Worm (Caenorhabditis elegans) whole organism, young adult: ENCODE data around the gene K08H2.5.

Experiments
- Y95B8A.8 ChIP-seq: fragments of 200-800 bp; sonication (Bioruptor generic); IDR thresholded peaks from 2 replicates; pipeline ENCODE4 v1.3.6; 2022; ENCODE audit warnings: missing genetic modification reagents, missing genetic modification characterization, missing compliant biosample characterization
- bed-1 ChIP-seq: fragments of 200-800 bp; sonication (Bioruptor generic); IDR thresholded peaks from 2 replicates; pipeline ENCODE4 v1.3.6; 2022; ENCODE audit warnings: missing genetic modification reagents, missing genetic modification characterization, missing compliant biosample characterization
- pha-4 ChIP-seq: fragments of 150-350 bp; sonication (generic microtip); optimal IDR thresholded peaks from 2 replicates; lab custom pipeline; 2014; ENCODE audit warnings: missing biosample characterization, missing genetic modification reagents, missing genetic modification characterization

- no peak for TF ChIP-seq pha-4
- TF ChIP-seq Y95B8A.8: no peak
- TF ChIP-seq bed-1 (GFP tag; lab: Robert Waterston, UW): no peak
Measured at ce11 chrX:13262195-13262594, 20.1 kb upstream of the K08H2.5 start, which contains the start of gene K09A11.1.
